Fruit fly (Drosophila melanogaster) whole organism, embryonic: ENCODE results near the gene CG11095.
A peak's percentile ranks its signal among the peaks of the same experiment; 100 is the strongest.

Experiments
- Bdp1 ChIP-seq: fragments of 200-800 bp; sonication (Bioruptor generic); optimal IDR thresholded peaks from 3 replicates; lab custom pipeline; 2016; ENCODE audit warnings: missing biosample characterization, missing genetic modification characterization
- CG10274 ChIP-seq: fragments of 200-800 bp; sonication (Bioruptor generic); optimal IDR thresholded peaks from 3 replicates; lab custom pipeline; 2017; ENCODE audit warnings: missing biosample characterization, mild to moderate bottlenecking, missing genetic modification characterization
- CG16779 ChIP-seq: fragments of 200-800 bp; sonication (Bioruptor generic); IDR thresholded peaks from 2 replicates; pipeline ENCODE4 v1.3.6; 2022; ENCODE audit warnings: missing biosample characterization, missing genetic modification characterization
- CG17612 ChIP-seq: fragments of 200-800 bp; sonication (Bioruptor generic); IDR thresholded peaks from 2 replicates; pipeline ENCODE4 v1.3.6; 2022; ENCODE audit warnings: missing biosample characterization, missing genetic modification characterization
- CG2678 ChIP-seq: fragments of 200-800 bp; sonication (Bioruptor generic); optimal IDR thresholded peaks from 3 replicates; lab custom pipeline; 2019; ENCODE audit warnings: missing biosample characterization, mild to moderate bottlenecking, missing genetic modification characterization, moderate library complexity
- CG30403 ChIP-seq: fragments of 200-800 bp; sonication (Bioruptor generic); optimal IDR thresholded peaks from 3 replicates; lab custom pipeline; 2016; ENCODE audit warnings: missing biosample characterization, missing genetic modification characterization
- CG31441 ChIP-seq: fragments of 200-800 bp; sonication (Bioruptor generic); IDR thresholded peaks from 2 replicates; pipeline ENCODE4 v1.3.6; 2022; ENCODE audit warnings: missing biosample characterization, missing genetic modification characterization
- CG3407 ChIP-seq: fragments of 200-800 bp; sonication (Bioruptor generic); optimal IDR thresholded peaks from 2 replicates; lab custom pipeline; 2018; ENCODE audit warnings: missing biosample characterization, mild to moderate bottlenecking, missing genetic modification characterization
- CG3995 ChIP-seq: fragments of 200-800 bp; sonication (Bioruptor generic); optimal IDR thresholded peaks from 3 replicates; lab custom pipeline; 2016; ENCODE audit warnings: missing biosample characterization, missing genetic modification characterization
- CG5245 ChIP-seq: fragments of 200-800 bp; sonication (Bioruptor generic); optimal IDR thresholded peaks from 3 replicates; lab custom pipeline; 2016; ENCODE audit warnings: missing biosample characterization, missing genetic modification characterization
- CG6765 ChIP-seq: fragments of 200-800 bp; sonication (Bioruptor generic); optimal IDR thresholded peaks from 3 replicates; lab custom pipeline; 2017; ENCODE audit warnings: missing biosample characterization, mild to moderate bottlenecking, missing genetic modification characterization
- CG7372 ChIP-seq: fragments of 200-800 bp; sonication (Bioruptor generic); IDR thresholded peaks from 2 replicates; pipeline ENCODE4 v1.3.6; 2022; ENCODE audit warnings: missing biosample characterization, missing genetic modification characterization
- CG9437 ChIP-seq: fragments of 200-800 bp; sonication (Bioruptor generic); optimal IDR thresholded peaks from 2 replicates; lab custom pipeline; 2018; ENCODE audit warnings: missing biosample characterization, mild to moderate bottlenecking, missing genetic modification characterization
- CHES-1-like ChIP-seq: fragments of 200-800 bp; sonication (Bioruptor generic); optimal IDR thresholded peaks from 2 replicates; lab custom pipeline; 2016; ENCODE audit warnings: missing biosample characterization, missing genetic modification characterization
- Chrac-16 ChIP-seq: fragments of 200-800 bp; sonication (Bioruptor generic); optimal IDR thresholded peaks from 3 replicates; lab custom pipeline; 2016; ENCODE audit warnings: missing biosample characterization, missing genetic modification characterization
- Dek ChIP-seq: fragments of 200-800 bp; sonication (Bioruptor generic); optimal IDR thresholded peaks from 3 replicates; lab custom pipeline; 2019; ENCODE audit warnings: missing biosample characterization, mild to moderate bottlenecking, missing genetic modification characterization, moderate library complexity
- Drgx ChIP-seq: fragments of 200-800 bp; sonication (Bioruptor generic); IDR thresholded peaks from 2 replicates; pipeline ENCODE4 v1.3.6; 2022; ENCODE audit warnings: missing biosample characterization, missing genetic modification characterization
- Fer3 ChIP-seq: fragments of 200-800 bp; sonication (Bioruptor generic); optimal IDR thresholded peaks from 2 replicates; lab custom pipeline; 2018; ENCODE audit warnings: missing biosample characterization, mild to moderate bottlenecking, missing genetic modification characterization, moderate library complexity
- Gsc ChIP-seq: fragments of 200-800 bp; sonication (Bioruptor generic); IDR thresholded peaks from 2 replicates; pipeline ENCODE4 v1.3.6; 2022; ENCODE audit warnings: missing biosample characterization, missing genetic modification characterization
- H2.0 ChIP-seq: fragments of 200-800 bp; sonication (Bioruptor generic); IDR thresholded peaks from 2 replicates; pipeline ENCODE4 v1.3.6; 2022; ENCODE audit warnings: missing biosample characterization, missing genetic modification characterization
- HLH54F ChIP-seq: fragments of 200-800 bp; sonication (Bioruptor generic); optimal IDR thresholded peaks from 3 replicates; lab custom pipeline; 2016; ENCODE audit warnings: missing biosample characterization, missing genetic modification characterization
- Hmx ChIP-seq: fragments of 200-800 bp; sonication (Bioruptor generic); optimal IDR thresholded peaks from 2 replicates; lab custom pipeline; 2016; ENCODE audit warnings: missing biosample characterization, missing genetic modification characterization
- Hsf ChIP-seq: fragments of 200-800 bp; sonication (Bioruptor generic); optimal IDR thresholded peaks from 3 replicates; lab custom pipeline; 2016; ENCODE audit warnings: missing biosample characterization, missing genetic modification characterization
- Lim3 ChIP-seq: fragments of 200-800 bp; sonication (Bioruptor generic); IDR thresholded peaks from 2 replicates; pipeline ENCODE4 v1.3.6; 2022; ENCODE audit warnings: missing biosample characterization, missing genetic modification characterization
- Pdp1 ChIP-seq, 2 experiments: fragments of 200-800 bp; sonication (Bioruptor generic); optimal IDR thresholded peaks; 3 replicates each; lab custom pipeline; 2016; ENCODE audit warnings: missing biosample characterization in 2 of 2, missing genetic modification characterization in 2 of 2, mild to moderate bottlenecking in 1 of 2, moderate library complexity in 1 of 2
- Poxn ChIP-seq: fragments of 200-800 bp; sonication (Bioruptor generic); IDR thresholded peaks from 2 replicates; pipeline ENCODE4 v1.3.6; 2022; ENCODE audit warnings: missing biosample characterization, missing genetic modification characterization
- Rfx ChIP-seq: fragments of 200-800 bp; sonication (Bioruptor generic); IDR thresholded peaks from 2 replicates; pipeline ENCODE4 v1.3.6; 2022; ENCODE audit warnings: missing biosample characterization, missing genetic modification characterization
- Rx ChIP-seq: fragments of 200-800 bp; sonication (Bioruptor generic); IDR thresholded peaks from 2 replicates; pipeline ENCODE4 v1.3.6; 2022; ENCODE audit warnings: missing biosample characterization, missing genetic modification characterization
- Spps ChIP-seq: fragments of 200-800 bp; sonication (Bioruptor generic); optimal IDR thresholded peaks from 2 replicates; lab custom pipeline; 2018; ENCODE audit warnings: missing biosample characterization, mild to moderate bottlenecking, missing genetic modification characterization
- bab2 ChIP-seq: fragments of 200-800 bp; sonication (Bioruptor generic); optimal IDR thresholded peaks from 2 replicates; lab custom pipeline; 2016; ENCODE audit warnings: missing biosample characterization, missing genetic modification characterization
- cas ChIP-seq: fragments of 200-800 bp; sonication (Bioruptor generic); IDR thresholded peaks from 2 replicates; pipeline ENCODE4 v1.3.6; 2022; ENCODE audit warnings: missing biosample characterization, missing genetic modification characterization
- cg ChIP-seq: fragments of 200-800 bp; sonication (Bioruptor generic); optimal IDR thresholded peaks from 3 replicates; lab custom pipeline; 2019; ENCODE audit warnings: missing biosample characterization, mild to moderate bottlenecking, missing genetic modification characterization, moderate library complexity
- dpn ChIP-seq, 2 experiments: fragments of 200-800 bp; sonication (Bioruptor generic); optimal IDR thresholded peaks; 3 replicates each; lab custom pipeline; 2016; ENCODE audit warnings: missing biosample characterization in 2 of 2, missing genetic modification characterization in 2 of 2
- ems ChIP-seq: fragments of 200-800 bp; sonication (Bioruptor generic); optimal IDR thresholded peaks from 3 replicates; lab custom pipeline; 2016; ENCODE audit warnings: missing biosample characterization, missing genetic modification characterization
- exex ChIP-seq: fragments of 200-800 bp; sonication (Bioruptor generic); optimal IDR thresholded peaks from 4 replicates; lab custom pipeline; 2018; ENCODE audit warnings: missing biosample characterization, mild to moderate bottlenecking, missing genetic modification characterization, moderate library complexity
- gcm ChIP-seq: fragments of 200-800 bp; sonication (Bioruptor generic); optimal IDR thresholded peaks from 2 replicates; lab custom pipeline; 2019; ENCODE audit warnings: missing biosample characterization, mild to moderate bottlenecking, missing genetic modification characterization, moderate library complexity
- gt ChIP-seq: fragments of 200-800 bp; sonication (Bioruptor generic); IDR thresholded peaks from 2 replicates; pipeline ENCODE4 v1.3.6; 2022; ENCODE audit warnings: missing biosample characterization, missing genetic modification characterization
- hkb ChIP-seq, 2 experiments: fragments of 200-800 bp in 1 of 2; fragments of >200 bp in 1 of 2; sonication (Bioruptor generic) in 1 of 2; IDR thresholded peaks in 1 of 2; optimal IDR thresholded peaks in 1 of 2; 2 replicates each; pipeline versions ENCODE4 v1.3.6 to Lab custom; 2017 to 2022; ENCODE audit warnings: missing biosample characterization in 1 of 2, missing genetic modification characterization in 1 of 2
- hth ChIP-seq: fragments of >200 bp; optimal IDR thresholded peaks from 2 replicates; lab custom pipeline; 2017; ENCODE audit warnings: inconsistent platforms
- kay ChIP-seq: fragments of 200-800 bp; sonication (Bioruptor generic); optimal IDR thresholded peaks from 2 replicates; lab custom pipeline; 2016; ENCODE audit warnings: missing biosample characterization, missing genetic modification characterization
- luna ChIP-seq: fragments of 200-800 bp; sonication (Bioruptor generic); optimal IDR thresholded peaks from 2 replicates; lab custom pipeline; 2016; ENCODE audit warnings: missing biosample characterization, missing genetic modification characterization
- mam ChIP-seq: fragments of 200-800 bp; sonication (Bioruptor generic); optimal IDR thresholded peaks from 3 replicates; lab custom pipeline; 2016; ENCODE audit warnings: missing biosample characterization, missing genetic modification characterization
- mirr ChIP-seq: fragments of 200-800 bp; sonication (Bioruptor generic); optimal IDR thresholded peaks from 3 replicates; lab custom pipeline; 2018; ENCODE audit warnings: missing biosample characterization, mild to moderate bottlenecking, missing genetic modification characterization
- nerfin-1 ChIP-seq: fragments of 200-800 bp; sonication (Bioruptor generic); optimal IDR thresholded peaks from 3 replicates; lab custom pipeline; 2019; ENCODE audit warnings: missing biosample characterization, mild to moderate bottlenecking, missing genetic modification characterization, moderate library complexity
- sens ChIP-seq: fragments of 200-800 bp; sonication (Bioruptor generic); peaks from one replicate; lab custom pipeline; 2016; ENCODE audit warnings: missing biosample characterization, missing genetic modification characterization
- shn ChIP-seq: fragments of 200-800 bp; sonication (Bioruptor generic); optimal IDR thresholded peaks from 3 replicates; lab custom pipeline; 2016; ENCODE audit warnings: missing biosample characterization, missing genetic modification characterization
- sisA ChIP-seq: fragments of 200-800 bp; sonication (Bioruptor generic); IDR thresholded peaks from 2 replicates; pipeline ENCODE4 v1.3.6; 2022; ENCODE audit warnings: missing biosample characterization, missing genetic modification characterization
- ssp ChIP-seq: fragments of 200-800 bp; sonication (Bioruptor generic); IDR thresholded peaks from 2 replicates; pipeline ENCODE4 v1.3.6; 2022; ENCODE audit warnings: missing biosample characterization, missing genetic modification characterization
- toy ChIP-seq: fragments of 200-800 bp; sonication (Bioruptor generic); IDR thresholded peaks from 2 replicates; pipeline ENCODE4 v1.3.6; 2022; ENCODE audit warnings: missing biosample characterization, missing genetic modification characterization
- unpg ChIP-seq: fragments of 200-800 bp; sonication (Bioruptor generic); optimal IDR thresholded peaks from 3 replicates; lab custom pipeline; 2018; ENCODE audit warnings: missing biosample characterization, mild to moderate bottlenecking, missing genetic modification characterization, moderate library complexity
- wdn ChIP-seq: fragments of 200-800 bp; sonication (Bioruptor generic); IDR thresholded peaks from 2 replicates; pipeline ENCODE4 v1.3.6; 2022; ENCODE audit warnings: missing biosample characterization, missing genetic modification characterization
- zfh1 ChIP-seq: fragments of 200-800 bp; sonication (Bioruptor generic); IDR thresholded peaks from 3 replicates; pipeline ENCODE4 v1.3.6; 2022; ENCODE audit warnings: missing biosample characterization, missing genetic modification characterization

CG11095 gene

DNA sequence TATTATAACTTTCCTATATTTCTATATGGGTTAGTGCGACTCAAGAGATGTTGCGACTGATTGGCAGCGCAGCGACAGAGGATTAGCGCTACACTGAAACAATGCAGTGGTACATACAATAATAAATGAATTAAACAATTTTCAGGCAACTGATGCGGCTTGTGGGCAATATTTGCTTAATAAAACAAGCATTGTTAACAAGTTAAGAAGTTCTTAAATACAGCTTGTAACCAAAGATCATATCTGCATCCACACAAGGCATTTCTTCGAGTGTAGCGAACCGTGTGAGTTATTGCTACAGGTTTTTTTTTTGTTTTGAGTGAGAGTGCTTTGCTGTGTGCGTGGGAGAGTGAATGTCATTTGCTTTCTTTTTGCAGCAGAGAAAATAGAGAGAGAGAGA, 27.4 kb downstream of the CG11095 start (continued):
- TF ChIP-seq CG3407 (peak; percentile 56), nerfin-1 (peak; percentile 53), hkb (optimal IDR thresholded peaks at IDR 0.05; lab: Kevin White, UChicago) (no peak), hkb (GFP tag; IDR thresholded peaks at IDR 0.05; lab: Robert Waterston, UW) (peak; percentile 74), HLH54F (GFP tag; lab: Kevin White, UChicago) (peak; percentile 56), exex (tag; lab: Kevin White, UChicago) (no peak), Poxn (GFP tag; lab: Robert Waterston, UW) (no peak), Dek (tag; lab: Kevin White, UChicago) (peak; percentile 54), CG2678 (peak; percentile 75), ems (GFP tag; lab: Kevin White, UChicago) (peak; percentile 73), Gsc (GFP tag; lab: Robert Waterston, UW) (no peak), CG5245 (GFP tag; lab: Kevin White, UChicago) (peak; percentile 69), mam (GFP tag; lab: Kevin White, UChicago) (peak; percentile 77), H2.0 (GFP tag; lab: Robert Waterston, UW) (peak; percentile 80), cg (GFP tag; lab: Kevin White, UChicago) (no peak), Lim3 (GFP tag; lab: Robert Waterston, UW) (peak; percentile 31; the same call in 1 of the 2 replicates), Chrac-16 (peak; percentile 66), Bdp1 (GFP tag; lab: Kevin White, UChicago) (no peak), CHES-1-like (GFP tag; lab: Kevin White, UChicago) (peak; percentile 62), shn (GFP tag; lab: Kevin White, UChicago) (peak; percentile 56), Fer3 (peak; percentile 51), CG7372 (GFP tag; lab: Robert Waterston, UW) (peak; percentile 50; the same call in 1 of the 2 replicates), mirr (no peak), Drgx (peak; percentile 92), CG9437 (GFP tag; lab: Kevin White, UChicago) (peak; percentile 49), CG17612 (GFP tag; lab: Robert Waterston, UW) (peak; percentile 46), Rfx (GFP tag; lab: Robert Waterston, UW) (peak; percentile 77), cas (GFP tag; lab: Robert Waterston, UW) (0 out of 2 replicates have a peak, but pooled peaks have one; percentile 17), unpg (GFP tag; lab: Kevin White, UChicago) (peak; percentile 78), sens (GFP tag; lab: Kevin White, UChicago) (peak; percentile 97), ssp (peak; percentile 65), Hmx (GFP tag; lab: Kevin White, UChicago) (peak; percentile 59), Spps (no peak), wdn (GFP tag; lab: Robert Waterston, UW) (no peak), Rx (GFP tag; lab: Robert Waterston, UW) (peak; percentile 67), toy (no peak), kay (GFP tag; lab: Kevin White, UChicago) (peak; percentile 39), CG30403 (peak; percentile 81), gt (GFP tag; lab: Robert Waterston, UW) (no peak), bab2 (GFP tag; lab: Kevin White, UChicago) (peak; percentile 76), CG16779 (GFP tag; lab: Robert Waterston, UW) (no peak), CG3995 (GFP tag; lab: Kevin White, UChicago) (peak; percentile 43), gcm (GFP tag; lab: Kevin White, UChicago) (peak; percentile 60), zfh1 (GFP tag; lab: Robert Waterston, UW) (peak; percentile 87), hth (no peak), dpn (GFP tag; optimal IDR thresholded peaks at IDR 0.05; lab: Kevin White, UChicago) (peak; percentile 70 to 76), sisA (GFP tag; lab: Robert Waterston, UW) (peak; percentile 72), Pdp1 (GFP tag; optimal IDR thresholded peaks at IDR 0.05; lab: Kevin White, UChicago) (peak; percentile 58 to 64), CG10274 (GFP tag; lab: Kevin White, UChicago) (peak; percentile 46), CG31441 (GFP tag; lab: Robert Waterston, UW) (peak; percentile 79), Hsf (GFP tag; lab: Kevin White, UChicago) (peak; percentile 76), luna (GFP tag; lab: Kevin White, UChicago) (no peak), CG6765 (GFP tag; lab: Kevin White, UChicago) (peak; percentile 18)
